Fruit fly (Drosophila melanogaster): ENCODE measurements around the gene CG9928.

DNA sequence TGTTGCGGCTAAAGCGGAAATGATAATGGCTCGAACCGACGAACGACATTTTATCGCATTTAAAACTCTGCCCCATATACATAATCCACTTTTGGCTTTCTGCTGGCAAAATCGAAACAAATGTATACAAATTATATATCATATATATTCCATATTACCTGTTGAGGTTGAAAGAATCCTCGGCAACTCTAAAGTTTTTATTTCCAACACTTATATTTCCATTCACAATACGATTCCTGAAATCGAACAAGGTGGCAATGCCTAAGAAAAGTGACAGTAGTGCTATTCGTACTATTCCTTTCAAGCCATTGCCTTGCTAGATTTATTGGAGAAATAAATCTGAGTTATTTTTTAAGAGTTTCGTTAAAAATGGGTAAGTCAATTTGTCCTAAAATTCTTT lies 15.8 kb upstream of the CG9928 start, which contains the start of gene Pk34A:
- no peak for TF ChIP-seq EcR (GFP tag; optimal IDR thresholded peaks at IDR 0.05)
- no peak for TF ChIP-seq CG9948 (tag; optimal IDR thresholded peaks at IDR 0.05)
- TF ChIP-seq Ets98B (GFP tag; IDR thresholded peaks at IDR 0.05), result no peak
- TF ChIP-seq gl (tag; optimal IDR thresholded peaks at IDR 0.05), result no peak
- no peak for TF ChIP-seq Pif1B (GFP tag; optimal IDR thresholded peaks at IDR 0.05)
- no peak for TF ChIP-seq CG13204 (GFP tag; optimal IDR thresholded peaks at IDR 0.05)
- TF ChIP-seq CG8301 (tag; optimal IDR thresholded peaks at IDR 0.05), result no peak
- no peak for TF ChIP-seq CG34367 (tag; optimal IDR thresholded peaks at IDR 0.05)
- no peak for TF ChIP-seq fd96Ca (GFP tag; IDR thresholded peaks at IDR 0.05)
- no peak for TF ChIP-seq CG15710 (tag; optimal IDR thresholded peaks at IDR 0.05)

All from whole organism, pupa.